Worm (Caenorhabditis elegans): ENCODE data around the gene srt-20.

ce11 chrV:4256474-4256873 lies 22.2 kb downstream of the srt-20 start, which contains the start of gene srt-14:
- TF ChIP-seq lin-15B (tag; optimal IDR thresholded peaks at IDR 0.05), result no peak
- no peak for TF ChIP-seq mdl-1 (tag; optimal IDR thresholded peaks at IDR 0.05)
- no peak for TF ChIP-seq R02D3.7 (tag; optimal IDR thresholded peaks at IDR 0.05)
- no peak for TF ChIP-seq duxl-1 (tag; optimal IDR thresholded peaks at IDR 0.05; ENCODE audit: poor library complexity)
- no peak for TF ChIP-seq lin-39 (tag; optimal IDR thresholded peaks at IDR 0.05)
- TF ChIP-seq pha-4 (GFP tag; IDR thresholded peaks at IDR 0.05), result no peak
- no peak for TF ChIP-seq pha-4 (tag; optimal IDR thresholded peaks at IDR 0.05)
- no peak for TF ChIP-seq fkh-10 (GFP tag; optimal IDR thresholded peaks at IDR 0.05)
- TF ChIP-seq nhr-42 (GFP tag; IDR thresholded peaks at IDR 0.05), result no peak
- no peak for TF ChIP-seq snpc-4 (tag; optimal IDR thresholded peaks at IDR 0.05)
- TF ChIP-seq ces-1 (GFP tag; optimal IDR thresholded peaks at IDR 0.05), result no peak

Measured in whole organism, L4 larva.